Worm (Caenorhabditis elegans): ENCODE data around the gene F42H10.3.

The F42H10.3 gene

DNA sequence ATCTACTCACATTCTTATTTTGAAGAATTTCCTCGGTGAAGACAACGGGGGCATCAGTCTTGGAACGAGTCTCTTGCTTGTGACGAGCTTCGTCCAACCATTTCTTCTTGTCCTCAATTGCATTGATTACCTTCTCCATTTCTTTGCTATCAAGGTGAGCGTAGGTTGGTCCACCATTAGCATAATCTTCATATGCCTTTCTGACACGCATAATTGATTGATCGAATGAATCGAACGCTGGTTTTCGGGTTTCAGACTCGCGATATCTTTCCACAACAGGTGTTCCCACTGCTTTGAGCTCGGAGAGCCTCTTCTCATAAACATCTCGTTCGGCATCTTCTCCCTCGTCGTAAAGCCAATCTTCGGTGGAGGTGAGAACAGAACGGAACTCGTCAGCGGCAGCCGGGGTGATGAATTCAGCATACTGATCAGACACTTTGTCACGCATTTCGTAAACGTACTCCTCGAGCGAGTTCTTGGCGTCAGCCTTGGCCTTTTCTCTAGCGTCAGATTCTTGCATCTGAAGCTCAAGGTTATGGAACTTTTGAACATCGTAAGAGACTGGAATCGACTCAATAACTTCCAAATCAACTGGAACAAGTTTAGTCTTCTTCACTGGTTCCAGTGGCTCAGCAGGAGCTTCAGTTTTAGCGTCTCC lies 39.4 kb upstream of the F42H10.3 start:
- TF ChIP-seq ceh-22 (tag; optimal IDR thresholded peaks at IDR 0.05) (no peak), C08G9.2 (tag; optimal IDR thresholded peaks at IDR 0.05) (no peak), pax-1 (tag; optimal IDR thresholded peaks at IDR 0.05) (no peak), ceh-31 (tag; optimal IDR thresholded peaks at IDR 0.05) (no peak), pat-9 (tag; optimal IDR thresholded peaks at IDR 0.05) (no peak), ets-4 (tag; optimal IDR thresholded peaks at IDR 0.05) (no peak), syd-9 (tag; optimal IDR thresholded peaks at IDR 0.05) (no peak), fkh-6 (tag; optimal IDR thresholded peaks at IDR 0.05) (no peak), che-1 (tag; optimal IDR thresholded peaks at IDR 0.05) (no peak), lim-6 (tag; optimal IDR thresholded peaks at IDR 0.05) (no peak), hlh-8 (tag; optimal IDR thresholded peaks at IDR 0.05) (no peak), pqm-1 (tag; optimal IDR thresholded peaks at IDR 0.05) (no peak), gmeb-2 (tag; optimal IDR thresholded peaks at IDR 0.05) (no peak), ceh-18 (tag; optimal IDR thresholded peaks at IDR 0.05) (no peak), pros-1 (tag; optimal IDR thresholded peaks at IDR 0.05) (no peak), ceh-24 (tag; optimal IDR thresholded peaks at IDR 0.05) (no peak), ahr-1 (tag; optimal IDR thresholded peaks at IDR 0.05) (no peak)

DNA sequence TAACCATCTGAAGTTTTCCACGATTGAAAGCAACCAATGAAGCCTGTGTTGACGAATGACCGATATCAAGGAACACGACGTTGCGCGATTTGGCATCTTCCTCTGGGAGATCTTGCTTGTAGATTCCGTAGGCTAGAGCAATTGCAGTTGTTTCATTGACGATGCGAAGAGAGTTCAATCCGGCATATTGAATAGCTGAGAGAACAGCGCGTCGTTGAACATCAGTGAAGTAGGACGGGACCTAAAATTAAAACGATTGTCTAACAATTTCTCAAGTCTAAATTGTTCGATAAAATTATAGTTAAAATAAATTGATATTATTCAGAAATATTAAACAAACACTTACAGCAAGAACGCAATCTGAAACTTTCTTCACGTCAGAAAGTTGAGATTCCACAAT lies 37.9 kb upstream of the F42H10.3 start:
- TF ChIP-seq T23F11.4 (GFP tag; optimal IDR thresholded peaks at IDR 0.05): no peak

DNA sequence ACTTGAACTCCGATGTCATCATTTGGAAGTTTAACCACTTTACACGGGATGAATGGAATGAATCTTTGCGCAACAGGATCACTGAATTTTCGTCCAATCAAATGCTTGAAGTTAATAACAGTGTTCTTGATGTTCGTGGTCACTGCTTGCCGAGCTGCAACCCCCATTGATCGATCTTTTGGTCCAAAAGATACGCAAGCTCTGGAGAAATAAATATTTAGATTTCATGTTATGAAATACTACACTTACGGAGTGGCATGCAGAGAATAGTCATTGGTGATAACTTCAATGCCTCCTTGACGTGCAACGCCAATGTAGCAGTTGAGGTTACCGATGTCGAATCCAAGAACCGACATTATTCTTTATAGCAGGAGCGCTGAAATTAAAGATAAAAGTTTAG lies 37.4 kb upstream of the F42H10.3 start, which contains the start of gene hsp-110:
TSS of gene hsp-110 (minus strand) at position 376 of the 400 bp plus-strand sequence.
- TF ChIP-seq tbx-7 (tag; optimal IDR thresholded peaks at IDR 0.05) (no peak), sox-2 (GFP tag; IDR thresholded peaks at IDR 0.05) (no peak), hlh-6 (tag; optimal IDR thresholded peaks at IDR 0.05) (no peak), mec-3 (tag; optimal IDR thresholded peaks at IDR 0.05; ENCODE audit: borderline replicate concordance) (no peak)

DNA sequence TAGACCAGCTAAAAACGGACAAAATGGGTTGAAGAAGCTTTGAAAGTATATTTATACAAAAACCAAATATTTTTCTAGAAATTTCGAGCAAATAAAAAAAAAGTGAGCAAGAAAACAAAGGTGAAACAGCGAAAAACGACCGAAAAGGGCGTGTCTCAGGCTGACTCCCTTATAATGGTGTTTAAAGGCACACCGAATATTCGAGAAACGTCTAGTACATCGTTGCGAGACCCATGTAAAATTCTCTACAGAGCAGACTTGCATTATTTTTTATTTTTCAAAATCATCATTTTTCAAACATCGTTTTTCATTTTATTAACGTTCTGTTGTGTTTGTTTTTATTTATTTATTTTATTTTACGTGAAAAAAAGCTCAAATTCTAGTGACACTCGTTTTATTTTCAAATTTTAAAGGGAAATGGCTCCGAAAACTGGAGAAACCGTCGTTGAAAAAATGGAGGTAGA lies 37.0 kb upstream of the F42H10.3 start, which contains the start of gene rpn-3:
TSS of gene rpn-3 (plus strand) at position 414 of the 464 bp plus-strand sequence.
- TF ChIP-seq ceh-6 (GFP tag; optimal IDR thresholded peaks at IDR 0.05) (peak; percentile 16), nhr-11 (tag; optimal IDR thresholded peaks at IDR 0.05) (peak; percentile 68), ceh-14 (tag; optimal IDR thresholded peaks at IDR 0.05) (peak; percentile 27), hlh-30 (tag; optimal IDR thresholded peaks at IDR 0.05; ENCODE audit: insufficient read depth) (peak; percentile 46), ttx-3 (tag; optimal IDR thresholded peaks at IDR 0.05) (peak; percentile 53), F13H6.1 (tag; optimal IDR thresholded peaks at IDR 0.05) (peak; percentile 22), ceh-34 (tag; optimal IDR thresholded peaks at IDR 0.05) (peak; percentile 84), zip-5 (tag; optimal IDR thresholded peaks at IDR 0.05) (no peak), unc-55 (GFP tag; optimal IDR thresholded peaks at IDR 0.05) (peak; percentile 94), rnt-1 (tag; optimal IDR thresholded peaks at IDR 0.05) (peak; percentile 73), hlh-8 (tag; optimal IDR thresholded peaks at IDR 0.05) (peak; percentile 8), pros-1 (tag; optimal IDR thresholded peaks at IDR 0.05) (no peak), ceh-24 (tag; optimal IDR thresholded peaks at IDR 0.05) (no peak), gmeb-2 (tag; optimal IDR thresholded peaks at IDR 0.05) (no peak), syd-9 (tag; optimal IDR thresholded peaks at IDR 0.05) (peak; percentile 47), nhr-232 (tag; optimal IDR thresholded peaks at IDR 0.05) (no peak), unc-86 (tag; optimal IDR thresholded peaks at IDR 0.05) (peak; percentile 66), eyg-1 (tag; optimal IDR thresholded peaks at IDR 0.05) (no peak), ceh-19 (GFP tag; optimal IDR thresholded peaks at IDR 0.05) (peak; percentile 44), hlh-15 (tag; optimal IDR thresholded peaks at IDR 0.05) (no peak), elt-2 (tag; optimal IDR thresholded peaks at IDR 0.05) (peak; percentile 34), ceh-2 (tag; optimal IDR thresholded peaks at IDR 0.05) (peak; percentile 55), ceh-31 (tag; optimal IDR thresholded peaks at IDR 0.05) (peak; percentile 88), pha-2 (tag; optimal IDR thresholded peaks at IDR 0.05) (no peak), C08G9.2 (tag; optimal IDR thresholded peaks at IDR 0.05) (no peak), ceh-48 (tag; optimal IDR thresholded peaks at IDR 0.05) (peak; percentile 8), pat-9 (tag; optimal IDR thresholded peaks at IDR 0.05) (no peak), fkh-6 (tag; optimal IDR thresholded peaks at IDR 0.05) (no peak), dve-1 (tag; optimal IDR thresholded peaks at IDR 0.05) (peak; percentile 72), mec-3 (tag; optimal IDR thresholded peaks at IDR 0.05; ENCODE audit: borderline replicate concordance) (no peak), sox-2 (GFP tag; IDR thresholded peaks at IDR 0.05) (no peak; the same call in 1 of the 2 replicates), sox-4 (tag; optimal IDR thresholded peaks at IDR 0.05) (peak; percentile 28), dmd-4 (tag; optimal IDR thresholded peaks at IDR 0.05; ENCODE audit: borderline replicate concordance) (no peak), tbx-2 (tag; optimal IDR thresholded peaks at IDR 0.05) (peak; percentile 84), pax-1 (tag; optimal IDR thresholded peaks at IDR 0.05) (peak; percentile 97), T23F11.4 (GFP tag; optimal IDR thresholded peaks at IDR 0.05) (no peak)

Data from whole organism, late embryonic.